Worm (Caenorhabditis elegans) whole organism, early embryonic: Measurements from ENCODE around the gene acr-7.

Experiments
- B0310.2 ChIP-seq: sonication (generic microtip); optimal IDR thresholded peaks from 2 replicates; lab custom pipeline; 2016; ENCODE audit warnings: mild to moderate bottlenecking, missing genetic modification characterization, missing compliant biosample characterization
- F13C5.2 ChIP-seq: sonication (generic microtip); optimal IDR thresholded peaks from 2 replicates; lab custom pipeline; 2017; ENCODE audit warnings: mild to moderate bottlenecking, missing genetic modification characterization, inconsistent platforms, missing compliant biosample characterization
- ama-1 ChIP-seq: fragments of 150-350 bp; optimal IDR thresholded peaks from 2 replicates; lab custom pipeline; 2014
- ceh-13 ChIP-seq: fragments of 200-800 bp; sonication (Bioruptor generic); optimal IDR thresholded peaks from 2 replicates; lab custom pipeline; 2018; ENCODE audit warnings: mild to moderate bottlenecking, missing genetic modification characterization, missing compliant biosample characterization
- ceh-36 ChIP-seq: sonication (generic microtip); optimal IDR thresholded peaks from 2 replicates; lab custom pipeline; 2016; ENCODE audit warnings: missing genetic modification characterization, inconsistent platforms, missing compliant biosample characterization
- ets-7 ChIP-seq: sonication (generic microtip); optimal IDR thresholded peaks from 2 replicates; lab custom pipeline; 2016; ENCODE audit warnings: missing genotype, missing genetic modification characterization, missing compliant biosample characterization
- flt-1 ChIP-seq: fragments of 200-800 bp; sonication (Bioruptor generic); IDR thresholded peaks from 2 replicates; pipeline ENCODE4 v1.3.6; 2022; ENCODE audit warnings: missing genetic modification characterization, missing compliant biosample characterization
- hmbx-1 ChIP-seq: sonication (generic microtip); optimal IDR thresholded peaks from 2 replicates; lab custom pipeline; 2016; ENCODE audit warnings: mild to moderate bottlenecking, missing genetic modification characterization, missing compliant biosample characterization
- hmg-4 ChIP-seq: fragments of 200-800 bp; sonication (Bioruptor generic); optimal IDR thresholded peaks from 2 replicates; lab custom pipeline; 2018; ENCODE audit warnings: mild to moderate bottlenecking, missing genetic modification characterization, missing compliant biosample characterization
- tbx-11 ChIP-seq: fragments of 200-800 bp; sonication (Bioruptor generic); IDR thresholded peaks from 2 replicates; pipeline ENCODE4 v1.3.6; 2022; ENCODE audit warnings: missing genetic modification characterization, missing compliant biosample characterization

DNA sequence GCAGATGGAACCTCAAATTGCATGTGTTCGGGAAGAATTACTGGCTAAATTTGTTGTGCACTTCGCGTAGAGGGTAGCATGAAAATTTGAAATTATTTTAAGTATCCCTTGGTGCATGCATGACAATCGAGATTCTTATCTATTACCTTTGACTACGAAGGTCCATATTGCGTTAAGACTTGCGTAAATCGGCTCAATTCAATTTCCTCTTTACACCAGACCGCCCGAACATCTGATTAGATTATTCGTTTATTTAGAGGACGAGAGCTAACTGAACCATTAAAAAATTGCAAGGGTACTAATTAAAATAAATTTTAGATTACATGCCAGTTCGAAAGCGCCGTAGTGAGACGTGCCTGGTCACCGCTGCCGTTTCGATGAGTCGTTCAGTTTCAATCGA lies 32.0 kb downstream of the acr-7 start:
- TF ChIP-seq ama-1 (no peak), hmbx-1 (tag; lab: Kevin White, UChicago) (no peak), flt-1 (GFP tag; lab: Robert Waterston, UW) (no peak), ets-7 (tag; lab: Kevin White, UChicago) (no peak), B0310.2 (tag; lab: Kevin White, UChicago) (no peak), ceh-13 (GFP tag; lab: Kevin White, UChicago) (no peak), tbx-11 (GFP tag; lab: Robert Waterston, UW) (no peak), F13C5.2 (no peak), hmg-4 (no peak), ceh-36 (tag; lab: Kevin White, UChicago) (no peak)
